Fruit fly (Drosophila melanogaster): Measurements from ENCODE around the gene CG15814.
A peak's percentile ranks its signal among the peaks of the same experiment; 100 is the strongest.

Gene CG15814

dm6 chrX:17879211-17879897 lies 29.2 kb upstream of the CG15814 start:
- TF ChIP-seq EcR (GFP tag; optimal IDR thresholded peaks at IDR 0.05) (peak; percentile 14), CG4496 (GFP tag; IDR thresholded peaks at IDR 0.05) (no peak; the same call in 2 of the 3 replicates), Pif1B (GFP tag; optimal IDR thresholded peaks at IDR 0.05) (peak; percentile 69), CG15710 (tag; optimal IDR thresholded peaks at IDR 0.05) (peak; percentile 61), D1 (tag; optimal IDR thresholded peaks at IDR 0.05) (peak; percentile 35), fd96Ca (GFP tag; IDR thresholded peaks at IDR 0.05) (no peak), CG12605 (GFP tag; IDR thresholded peaks at IDR 0.05) (no peak), CG13204 (GFP tag; optimal IDR thresholded peaks at IDR 0.05) (peak; percentile 57), CG8159 (tag; optimal IDR thresholded peaks at IDR 0.05) (peak; percentile 72), CG14655 (GFP tag; optimal IDR thresholded peaks at IDR 0.05) (peak; percentile 70), CG8301 (tag; optimal IDR thresholded peaks at IDR 0.05) (peak; percentile 38), Ets98B (GFP tag; IDR thresholded peaks at IDR 0.05) (no peak; the same call in 1 of the 2 replicates), CG17806 (tag; optimal IDR thresholded peaks at IDR 0.05) (peak; percentile 53), CG32121 (GFP tag; IDR thresholded peaks at IDR 0.05) (no peak), CG34367 (tag; optimal IDR thresholded peaks at IDR 0.05) (peak; percentile 19), Pif1A (GFP tag; optimal IDR thresholded peaks at IDR 0.05) (peak; percentile 8), CG9948 (tag; optimal IDR thresholded peaks at IDR 0.05) (peak; percentile 49), gl (tag; optimal IDR thresholded peaks at IDR 0.05) (peak; percentile 39), CG10348 (GFP tag; IDR thresholded peaks at IDR 0.05) (no peak), rn (GFP tag; IDR thresholded peaks at IDR 0.05) (no peak), Snoo (tag; optimal IDR thresholded peaks at IDR 0.05) (peak; percentile 49)

- TF ChIP-seq Pif1B (GFP tag; optimal IDR thresholded peaks at IDR 0.05) (no peak), CG32121 (GFP tag; IDR thresholded peaks at IDR 0.05) (peak; percentile 40; the same call in 1 of the 2 replicates), CG8159 (tag; optimal IDR thresholded peaks at IDR 0.05) (no peak), EcR (GFP tag; optimal IDR thresholded peaks at IDR 0.05) (peak; percentile 98), D1 (tag; optimal IDR thresholded peaks at IDR 0.05) (no peak), CG10348 (GFP tag; IDR thresholded peaks at IDR 0.05) (no peak), CG12605 (GFP tag; IDR thresholded peaks at IDR 0.05) (peak; percentile 83), rn (GFP tag; IDR thresholded peaks at IDR 0.05) (0 out of 2 replicates have a peak, but pooled peaks have one; percentile 8), Ets98B (GFP tag; IDR thresholded peaks at IDR 0.05) (peak; percentile 73), CG9948 (tag; optimal IDR thresholded peaks at IDR 0.05) (no peak), CG8301 (tag; optimal IDR thresholded peaks at IDR 0.05) (no peak), Snoo (tag; optimal IDR thresholded peaks at IDR 0.05) (peak; percentile 17), CG14655 (GFP tag; optimal IDR thresholded peaks at IDR 0.05) (no peak), gl (tag; optimal IDR thresholded peaks at IDR 0.05) (peak; percentile 59), CG13204 (GFP tag; optimal IDR thresholded peaks at IDR 0.05) (peak; percentile 50), CG15710 (tag; optimal IDR thresholded peaks at IDR 0.05) (no peak), CG34367 (tag; optimal IDR thresholded peaks at IDR 0.05) (peak; percentile 31), Pif1A (GFP tag; optimal IDR thresholded peaks at IDR 0.05) (peak; percentile 5), fd96Ca (GFP tag; IDR thresholded peaks at IDR 0.05) (peak; percentile 38; the same call in 1 of the 3 replicates), CG17806 (tag; optimal IDR thresholded peaks at IDR 0.05) (no peak), CG4496 (GFP tag; IDR thresholded peaks at IDR 0.05) (peak; percentile 80)
These were observed 28.5 kb upstream of the CG15814 start for dm6 chrX:17878632-17879033.

DNA sequence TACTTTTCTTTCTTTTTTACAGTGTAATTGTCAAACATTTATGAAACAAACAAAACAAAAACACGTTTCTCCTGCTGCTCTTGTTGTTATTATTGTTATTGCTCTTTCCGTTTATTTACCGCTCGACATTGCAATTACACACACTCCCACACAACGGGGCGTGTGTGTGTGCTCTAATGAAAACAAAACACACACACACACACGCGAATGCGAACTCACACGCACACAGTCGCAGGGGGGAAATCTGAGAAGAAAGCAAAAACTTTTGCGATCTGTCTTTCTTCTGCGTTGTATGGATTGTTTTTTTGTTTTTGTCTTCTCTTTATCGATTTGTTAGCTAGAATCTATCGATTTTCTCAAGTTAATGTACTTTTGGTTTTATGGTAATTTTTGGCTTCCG lies 27.8 kb upstream of the CG15814 start:
- TF ChIP-seq CG4496 (GFP tag; IDR thresholded peaks at IDR 0.05) (0 out of 3 replicates have a peak, but pooled peaks have one; percentile 26), Snoo (tag; optimal IDR thresholded peaks at IDR 0.05) (no peak)

dm6 chrX:17876518-17876917 lies 26.4 kb upstream of the CG15814 start:
- TF ChIP-seq CG34367 (tag; optimal IDR thresholded peaks at IDR 0.05) = no peak
- no peak for TF ChIP-seq CG8159 (tag; optimal IDR thresholded peaks at IDR 0.05)
- no peak for TF ChIP-seq CG9948 (tag; optimal IDR thresholded peaks at IDR 0.05)
- no peak for TF ChIP-seq CG10348 (GFP tag; IDR thresholded peaks at IDR 0.05)
- no peak for TF ChIP-seq CG17806 (tag; optimal IDR thresholded peaks at IDR 0.05)
- TF ChIP-seq EcR (GFP tag; optimal IDR thresholded peaks at IDR 0.05) = no peak
- no peak for TF ChIP-seq Pif1B (GFP tag; optimal IDR thresholded peaks at IDR 0.05)
- no peak for TF ChIP-seq rn (GFP tag; IDR thresholded peaks at IDR 0.05)
- no peak for TF ChIP-seq CG12605 (GFP tag; IDR thresholded peaks at IDR 0.05)
- TF ChIP-seq CG4496 (GFP tag; IDR thresholded peaks at IDR 0.05) = no peak
- no peak for TF ChIP-seq CG13204 (GFP tag; optimal IDR thresholded peaks at IDR 0.05)

dm6 chrX:17875695-17876094 lies 25.6 kb upstream of the CG15814 start:
- no peak for TF ChIP-seq CG13204 (GFP tag; optimal IDR thresholded peaks at IDR 0.05)
- TF ChIP-seq CG10348 (GFP tag; IDR thresholded peaks at IDR 0.05) = no peak
- no peak for TF ChIP-seq Ets98B (GFP tag; IDR thresholded peaks at IDR 0.05)
- TF ChIP-seq CG4496 (GFP tag; IDR thresholded peaks at IDR 0.05) = no peak; the same call in 2 of the 3 replicates
- TF ChIP-seq EcR (GFP tag; optimal IDR thresholded peaks at IDR 0.05) = no peak
- no peak for TF ChIP-seq CG8159 (tag; optimal IDR thresholded peaks at IDR 0.05)
- TF ChIP-seq CG32121 (GFP tag; IDR thresholded peaks at IDR 0.05) = no peak
- no peak for TF ChIP-seq D1 (tag; optimal IDR thresholded peaks at IDR 0.05)
- TF ChIP-seq CG14655 (GFP tag; optimal IDR thresholded peaks at IDR 0.05) = no peak
- no peak for TF ChIP-seq CG17806 (tag; optimal IDR thresholded peaks at IDR 0.05)
- TF ChIP-seq CG34367 (tag; optimal IDR thresholded peaks at IDR 0.05) = no peak
- no peak for TF ChIP-seq Snoo (tag; optimal IDR thresholded peaks at IDR 0.05)
- no peak for TF ChIP-seq gl (tag; optimal IDR thresholded peaks at IDR 0.05)
- no peak for TF ChIP-seq fd96Ca (GFP tag; IDR thresholded peaks at IDR 0.05)
